Fruit fly (Drosophila melanogaster): ENCODE results near the gene lawc.

- TF ChIP-seq psq (optimal IDR thresholded peaks at IDR 0.05) (no peak), h (optimal IDR thresholded peaks at IDR 0.05) (no peak)
Observed at dm6 chrX:8433709-8434108, 22.3 kb upstream of the lawc start, which contains the start of gene CG32712.
